Fruit fly (Drosophila melanogaster) whole organism, adult: ENCODE data around the gene SclA.
A peak's percentile ranks its signal among the peaks of the same experiment; 100 is the strongest.

Source experiments
- CG11617 ChIP-seq: fragments of 200-800 bp; sonication (Bioruptor generic); optimal IDR thresholded peaks from 2 replicates; lab custom pipeline; 2017; ENCODE audit warnings: mild to moderate bottlenecking, missing biosample characterization, missing genetic modification reagents, missing genetic modification characterization
- CG12768 ChIP-seq: fragments of 200-800 bp; sonication (Bioruptor generic); optimal IDR thresholded peaks from 2 replicates; lab custom pipeline; 2017; ENCODE audit warnings: missing biosample characterization, missing genetic modification characterization, mild to moderate bottlenecking, moderate library complexity, missing genetic modification reagents
- CG14711 ChIP-seq: fragments of 200-800 bp; sonication (Bioruptor generic); optimal IDR thresholded peaks from 2 replicates; lab custom pipeline; 2018; ENCODE audit warnings: missing biosample characterization, mild to moderate bottlenecking, missing genetic modification characterization, moderate library complexity
- CG1620 ChIP-seq: fragments of 200-800 bp; sonication (Bioruptor generic); optimal IDR thresholded peaks from 2 replicates; lab custom pipeline; 2016; ENCODE audit warnings: missing biosample characterization, missing genetic modification characterization
- CG33017 ChIP-seq: fragments of 200-800 bp; sonication (Bioruptor generic); optimal IDR thresholded peaks from 2 replicates; lab custom pipeline; 2018; ENCODE audit warnings: missing biosample characterization, mild to moderate bottlenecking, missing genetic modification characterization, moderate library complexity
- CG5204 ChIP-seq: fragments of 200-800 bp; sonication (Bioruptor generic); optimal IDR thresholded peaks from 2 replicates; lab custom pipeline; 2016; ENCODE audit warnings: missing biosample characterization, missing genetic modification characterization
- CG7045 ChIP-seq: fragments of 200-800 bp; sonication (Bioruptor generic); optimal IDR thresholded peaks from 2 replicates; lab custom pipeline; 2017; ENCODE audit warnings: missing biosample characterization, mild to moderate bottlenecking, missing genetic modification characterization
- CG7101 ChIP-seq: fragments of 200-800 bp; sonication (Bioruptor generic); optimal IDR thresholded peaks from 2 replicates; lab custom pipeline; 2018; ENCODE audit warnings: missing biosample characterization, mild to moderate bottlenecking, missing genetic modification characterization, moderate library complexity
- Clk ChIP-seq: fragments of 200-800 bp; sonication (Bioruptor generic); optimal IDR thresholded peaks from 2 replicates; lab custom pipeline; 2017; ENCODE audit warnings: missing biosample characterization, missing genetic modification characterization
- Crg-1 ChIP-seq: fragments of 200-800 bp; sonication (Bioruptor generic); optimal IDR thresholded peaks from 2 replicates; lab custom pipeline; 2016; ENCODE audit warnings: missing biosample characterization, missing genetic modification characterization
- Hr96 ChIP-seq: fragments of 200-800 bp; sonication (Bioruptor generic); optimal IDR thresholded peaks from 2 replicates; lab custom pipeline; 2016; ENCODE audit warnings: missing biosample characterization, missing genetic modification characterization
- Mnt ChIP-seq: fragments of 200-800 bp; sonication (Bioruptor generic); optimal IDR thresholded peaks from 2 replicates; lab custom pipeline; 2016; ENCODE audit warnings: missing biosample characterization, mild to moderate bottlenecking, missing genetic modification characterization
- bab1 ChIP-seq: fragments of 200-800 bp; sonication (Bioruptor generic); optimal IDR thresholded peaks from 3 replicates; lab custom pipeline; 2019; ENCODE audit warnings: missing biosample characterization, mild to moderate bottlenecking, missing genetic modification characterization, moderate library complexity
- cic ChIP-seq: fragments of 200-800 bp; sonication (Bioruptor generic); optimal IDR thresholded peaks from 2 replicates; lab custom pipeline; 2017; ENCODE audit warnings: missing biosample characterization, mild to moderate bottlenecking, missing genetic modification characterization, moderate library complexity
- cnc ChIP-seq, 2 experiments: fragments of >200 bp; optimal IDR thresholded peaks; 2 replicates each; lab custom pipeline; 2017
- kay ChIP-seq: fragments of 200-800 bp; sonication (Bioruptor generic); peaks from one replicate; lab custom pipeline; 2016; ENCODE audit warnings: missing biosample characterization, missing genetic modification characterization, borderline replicate concordance
- ovo ChIP-seq: fragments of 200-800 bp; sonication (Bioruptor generic); optimal IDR thresholded peaks from 2 replicates; lab custom pipeline; 2016; ENCODE audit warnings: missing biosample characterization, missing genetic modification characterization
- pad ChIP-seq: fragments of 200-800 bp; sonication (Bioruptor generic); optimal IDR thresholded peaks from 3 replicates; lab custom pipeline; 2017; ENCODE audit warnings: missing biosample characterization, missing genetic modification characterization, mild to moderate bottlenecking, moderate library complexity, missing genetic modification reagents
- tj ChIP-seq: fragments of 200-800 bp; sonication (Bioruptor generic); optimal IDR thresholded peaks from 3 replicates; lab custom pipeline; 2017; ENCODE audit warnings: missing biosample characterization, mild to moderate bottlenecking, missing genetic modification characterization, moderate library complexity
- toe ChIP-seq: fragments of 200-800 bp; sonication (Bioruptor generic); optimal IDR thresholded peaks from 2 replicates; lab custom pipeline; 2016; ENCODE audit warnings: missing biosample characterization, missing genetic modification characterization

The SclA gene

DNA sequence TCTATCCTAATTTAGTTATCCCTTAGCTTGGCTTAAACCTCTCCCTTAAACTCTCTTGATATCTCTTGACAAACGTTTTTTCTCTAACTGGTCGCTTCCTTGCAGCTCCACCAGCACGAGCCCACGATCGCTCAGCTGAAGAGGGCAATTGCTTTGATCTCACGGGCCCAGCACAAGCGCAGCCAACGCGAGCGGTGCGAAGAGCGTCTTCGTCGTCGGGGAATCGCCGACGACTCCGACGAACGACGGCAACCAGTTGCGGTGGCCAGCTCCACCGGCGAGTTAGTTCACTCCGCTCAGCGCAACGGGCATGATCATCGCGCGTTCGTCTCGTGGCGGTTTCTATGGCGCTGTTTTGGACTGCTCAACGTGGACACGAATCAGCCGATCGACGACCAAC is 43.2 kb downstream of the SclA start:
- TF ChIP-seq CG1620 (GFP tag; lab: Kevin White, UChicago) (peak; percentile 43), CG12768 (GFP tag; lab: Kevin White, UChicago) (peak; percentile 39), bab1 (GFP tag; lab: Kevin White, UChicago) (peak; percentile 10), CG7101 (tag; lab: Kevin White, UChicago) (peak; percentile 36), CG33017 (tag; lab: Kevin White, UChicago) (no peak), CG7045 (no peak), cic (GFP tag; lab: Kevin White, UChicago) (peak; percentile 7), tj (peak; percentile 1), Mnt (peak; percentile 77), CG11617 (GFP tag; lab: Kevin White, UChicago) (no peak)

- TF ChIP-seq Crg-1 (GFP tag; lab: Kevin White, UChicago) (no peak), cic (GFP tag; lab: Kevin White, UChicago) (peak; percentile 25), CG5204 (GFP tag; lab: Kevin White, UChicago) (no peak), kay (GFP tag; lab: Kevin White, UChicago) (peak; percentile 43), CG12768 (GFP tag; lab: Kevin White, UChicago) (peak; percentile 10), Hr96 (GFP tag; lab: Kevin White, UChicago) (no peak), CG7101 (tag; lab: Kevin White, UChicago) (no peak), Mnt (peak; percentile 48), ovo (GFP tag; lab: Kevin White, UChicago) (no peak), tj (peak; percentile 87), CG7045 (no peak), CG33017 (tag; lab: Kevin White, UChicago) (no peak), pad (GFP tag; lab: Kevin White, UChicago) (no peak), bab1 (GFP tag; lab: Kevin White, UChicago) (no peak), CG1620 (GFP tag; lab: Kevin White, UChicago) (no peak), cnc (optimal IDR thresholded peaks at IDR 0.05; lab: Kevin White, UChicago) (peak; percentile 33 to 66), CG11617 (GFP tag; lab: Kevin White, UChicago) (no peak), CG14711 (tag; lab: Kevin White, UChicago) (no peak), toe (no peak), Clk (GFP tag; lab: Kevin White, UChicago) (no peak)
Observed at dm6 chr2L:16882372-16882771, 44.6 kb downstream of the SclA start.

- TF ChIP-seq kay (GFP tag; lab: Kevin White, UChicago) (peak; percentile 14), CG1620 (GFP tag; lab: Kevin White, UChicago) (no peak), CG7101 (tag; lab: Kevin White, UChicago) (no peak), Hr96 (GFP tag; lab: Kevin White, UChicago) (no peak), cnc (optimal IDR thresholded peaks at IDR 0.05; lab: Kevin White, UChicago) (no peak), ovo (GFP tag; lab: Kevin White, UChicago) (no peak), Mnt (no peak), CG5204 (GFP tag; lab: Kevin White, UChicago) (no peak)
Observed at dm6 chr2L:16882871-16883849, 45.4 kb downstream of the SclA start.

- TF ChIP-seq CG14711 (tag; lab: Kevin White, UChicago) (no peak), kay (GFP tag; lab: Kevin White, UChicago) (peak; percentile 57)
Observed at dm6 chr2L:16884702-16885101, 46.9 kb downstream of the SclA start.

DNA sequence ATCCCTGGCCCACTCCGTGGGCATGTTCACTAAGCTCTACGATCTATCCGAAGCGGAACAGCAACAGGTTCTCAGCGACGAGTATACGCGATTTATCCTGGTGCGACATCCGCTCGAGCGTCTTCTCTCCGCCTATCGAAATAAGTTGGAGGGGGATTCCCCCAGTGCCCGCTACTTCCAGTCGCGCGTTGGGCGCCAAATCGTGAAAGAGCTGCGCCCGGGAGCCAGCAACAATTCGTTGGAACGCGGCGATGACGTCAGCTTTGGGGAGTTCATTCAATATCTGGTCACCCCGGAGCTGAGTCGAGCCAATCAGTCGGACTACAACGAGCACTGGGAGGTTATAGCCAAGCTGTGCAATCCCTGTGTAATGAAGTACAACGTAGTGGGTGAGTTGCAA is 47.6 kb downstream of the SclA start:
- TF ChIP-seq bab1 (GFP tag; lab: Kevin White, UChicago) (no peak), CG11617 (GFP tag; lab: Kevin White, UChicago) (no peak), Crg-1 (GFP tag; lab: Kevin White, UChicago) (no peak), cic (GFP tag; lab: Kevin White, UChicago) (no peak), CG7101 (tag; lab: Kevin White, UChicago) (no peak), CG1620 (GFP tag; lab: Kevin White, UChicago) (no peak), pad (GFP tag; lab: Kevin White, UChicago) (no peak), CG5204 (GFP tag; lab: Kevin White, UChicago) (no peak), CG12768 (GFP tag; lab: Kevin White, UChicago) (no peak), kay (GFP tag; lab: Kevin White, UChicago) (no peak), tj (no peak), CG14711 (tag; lab: Kevin White, UChicago) (no peak), toe (no peak), CG7045 (no peak), cnc (optimal IDR thresholded peaks at IDR 0.05; lab: Kevin White, UChicago) (no peak), CG33017 (tag; lab: Kevin White, UChicago) (no peak), Mnt (no peak), Hr96 (GFP tag; lab: Kevin White, UChicago) (no peak), ovo (GFP tag; lab: Kevin White, UChicago) (no peak), Clk (GFP tag; lab: Kevin White, UChicago) (no peak)

DNA sequence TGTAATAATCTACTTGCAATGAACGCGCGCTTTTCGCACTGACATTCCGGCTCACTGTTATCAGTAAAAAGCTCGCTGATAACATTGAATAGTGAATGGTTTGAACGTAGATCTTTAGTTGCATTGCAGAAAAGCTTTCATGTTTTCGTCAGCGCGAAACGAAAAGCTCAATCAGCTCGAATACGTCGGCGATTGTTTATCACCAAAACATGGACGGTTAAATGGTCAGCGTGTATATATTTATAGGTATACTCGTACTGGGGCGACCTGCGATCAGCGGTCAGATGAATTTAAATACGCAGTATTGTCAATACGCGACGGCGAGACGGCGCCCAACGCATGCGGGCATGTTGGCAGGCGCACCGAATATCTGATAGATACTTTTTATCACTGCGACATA is 48.7 kb downstream of the SclA start:
- TF ChIP-seq CG7101 (tag; lab: Kevin White, UChicago) (no peak), CG12768 (GFP tag; lab: Kevin White, UChicago) (peak; percentile 49), ovo (GFP tag; lab: Kevin White, UChicago) (no peak), Hr96 (GFP tag; lab: Kevin White, UChicago) (no peak), CG5204 (GFP tag; lab: Kevin White, UChicago) (no peak), CG33017 (tag; lab: Kevin White, UChicago) (peak; percentile 36), CG11617 (GFP tag; lab: Kevin White, UChicago) (peak; percentile 46), Mnt (peak; percentile 59), tj (peak; percentile 24), kay (GFP tag; lab: Kevin White, UChicago) (peak; percentile 84), cic (GFP tag; lab: Kevin White, UChicago) (peak; percentile 98)
